Fruit fly (Drosophila melanogaster): Measurements from ENCODE around the gene CtsB.

DNA sequence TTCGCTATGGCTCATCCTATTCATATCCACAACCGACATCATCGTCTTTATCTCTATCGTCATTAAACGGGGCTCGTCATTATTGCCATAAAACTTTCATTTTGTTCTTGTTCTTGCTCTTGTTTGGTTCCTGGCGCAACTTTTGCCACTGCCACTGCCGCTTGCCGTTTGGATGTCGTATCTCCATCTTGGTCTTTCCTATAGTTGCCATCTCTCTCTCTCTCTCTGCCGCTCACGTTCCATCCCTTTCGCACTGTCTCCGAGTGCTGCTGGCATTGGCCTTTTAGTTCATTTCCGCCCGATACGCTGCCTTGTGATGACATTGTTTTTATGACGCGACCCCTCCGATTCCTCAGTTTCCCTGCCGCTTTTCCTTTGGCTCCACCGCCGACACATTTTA lies 10.5 kb upstream of the CtsB start:
- no peak for TF ChIP-seq CG8478 (optimal IDR thresholded peaks at IDR 0.05)
- no peak for TF ChIP-seq CTCF (optimal IDR thresholded peaks at IDR 0.05)

Data from S2 (cell line).